Fruit fly (Drosophila melanogaster): Measurements from ENCODE around the gene Tdh.

The Tdh gene

DNA sequence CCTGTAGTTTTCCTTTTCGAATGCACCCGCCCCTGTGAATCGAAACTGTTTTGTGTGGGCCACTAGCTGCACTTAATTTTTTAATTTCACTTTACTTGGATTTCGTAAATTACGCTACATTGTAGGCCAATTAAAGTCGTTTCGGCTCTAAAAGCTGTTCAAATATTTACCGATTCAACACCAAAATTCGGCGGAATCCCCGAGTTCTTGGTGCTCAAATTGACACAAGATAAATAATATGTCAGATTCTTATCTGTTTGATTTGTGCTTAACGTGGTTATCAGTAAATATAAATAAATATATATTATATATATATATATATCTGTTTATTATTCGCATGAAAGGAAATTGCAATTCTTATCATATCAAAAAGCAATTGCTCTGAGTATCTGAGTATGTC, 18.8 kb upstream of the Tdh start:
- TF ChIP-seq CG14711 (tag; optimal IDR thresholded peaks at IDR 0.05), result peak; percentile 17
- no peak for TF ChIP-seq CG5204 (GFP tag; optimal IDR thresholded peaks at IDR 0.05)
- no peak for TF ChIP-seq Mnt (GFP tag; optimal IDR thresholded peaks at IDR 0.05)
- TF ChIP-seq bab1 (GFP tag; optimal IDR thresholded peaks at IDR 0.05), result no peak
- no peak for TF ChIP-seq cnc (optimal IDR thresholded peaks at IDR 0.05)
- no peak for TF ChIP-seq tj (GFP tag; optimal IDR thresholded peaks at IDR 0.05)
- no peak for TF ChIP-seq CG33017 (tag; optimal IDR thresholded peaks at IDR 0.05)
- no peak for TF ChIP-seq pad (GFP tag; optimal IDR thresholded peaks at IDR 0.05)
- no peak for TF ChIP-seq CG1620 (GFP tag; optimal IDR thresholded peaks at IDR 0.05)
- TF ChIP-seq CG7045 (GFP tag; optimal IDR thresholded peaks at IDR 0.05), result no peak
- TF ChIP-seq CG7101 (tag; optimal IDR thresholded peaks at IDR 0.05), result peak; percentile 35
- TF ChIP-seq CG12768 (GFP tag; optimal IDR thresholded peaks at IDR 0.05), result peak; percentile 4
- no peak for TF ChIP-seq toe (GFP tag; optimal IDR thresholded peaks at IDR 0.05)
- TF ChIP-seq CG11617 (GFP tag; optimal IDR thresholded peaks at IDR 0.05), result peak; percentile 4
- TF ChIP-seq kay (GFP tag; ENCODE audit: borderline replicate concordance), result no peak
- TF ChIP-seq Crg-1 (GFP tag; optimal IDR thresholded peaks at IDR 0.05), result no peak
- no peak for TF ChIP-seq Clk (GFP tag; optimal IDR thresholded peaks at IDR 0.05)

DNA sequence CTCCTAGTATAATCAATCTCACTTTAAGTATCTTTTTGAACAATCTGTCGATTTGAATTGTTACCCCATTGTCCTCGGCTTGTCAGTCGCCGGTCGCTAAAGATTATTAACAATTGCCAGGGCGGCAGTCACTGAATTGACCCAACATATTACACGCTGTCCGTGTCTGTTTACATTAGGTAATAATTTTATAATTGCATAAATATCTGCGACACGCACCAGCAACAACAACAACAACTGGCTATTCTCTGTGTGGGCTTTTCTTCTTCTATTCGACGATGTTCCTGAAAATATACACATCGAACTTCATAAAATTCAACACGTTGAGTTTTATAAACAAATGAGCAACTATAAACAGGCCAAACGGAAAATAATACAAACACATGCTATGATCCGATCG, 18.0 kb upstream of the Tdh start:
- TF ChIP-seq Crg-1 (GFP tag; optimal IDR thresholded peaks at IDR 0.05) (no peak), CG7101 (tag; optimal IDR thresholded peaks at IDR 0.05) (no peak)

DNA sequence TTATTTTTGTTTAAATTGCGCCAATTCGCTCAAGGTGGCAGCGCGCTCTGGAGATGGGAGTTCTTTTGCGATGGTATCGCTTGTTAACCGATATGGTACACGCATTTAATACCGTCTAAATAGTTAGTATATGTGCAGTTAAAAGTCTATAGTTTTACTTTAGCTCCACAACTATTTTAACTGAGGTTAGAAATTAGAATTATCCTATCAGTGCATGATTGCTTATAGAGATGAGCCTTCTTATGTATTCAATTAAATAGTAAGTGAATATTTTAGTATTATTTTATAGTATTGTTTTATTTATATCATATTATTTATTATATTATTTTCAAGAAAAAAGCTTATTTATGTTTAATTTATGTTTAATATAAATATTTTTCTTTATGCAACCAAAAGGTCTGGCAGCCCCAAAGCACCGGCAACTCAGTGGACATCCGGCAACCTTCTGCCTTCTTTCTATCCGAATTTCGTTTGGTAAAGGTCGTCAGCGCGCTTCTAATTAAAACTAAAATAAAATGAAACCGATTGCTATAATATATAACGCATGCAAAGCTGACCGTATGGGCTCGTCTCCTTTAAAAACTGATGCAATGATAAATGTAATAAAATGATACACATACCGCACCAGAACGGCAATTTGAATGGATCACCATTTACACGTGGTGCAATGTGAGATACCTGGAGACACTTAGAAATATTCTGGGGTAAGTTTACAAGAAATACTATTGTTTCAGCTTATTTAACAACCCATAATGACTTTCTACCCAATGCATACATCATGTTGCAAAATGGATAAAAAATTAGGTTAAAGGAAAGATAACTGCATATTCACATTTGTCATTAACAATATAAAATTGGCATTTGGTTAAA, 13.7 kb upstream of the Tdh start, which contains the start of gene CG5199:
CG5199 (minus strand) TSS at position 52 of the 870 bp plus-strand sequence.
- TF ChIP-seq CG7045 (GFP tag; optimal IDR thresholded peaks at IDR 0.05), result peak; percentile 55
- TF ChIP-seq Mnt (GFP tag; optimal IDR thresholded peaks at IDR 0.05), result peak; percentile 83
- peak; percentile 53 for TF ChIP-seq toe (GFP tag; optimal IDR thresholded peaks at IDR 0.05)
- peak; percentile 60 for TF ChIP-seq CG14711 (tag; optimal IDR thresholded peaks at IDR 0.05)
- peak; percentile 13 for TF ChIP-seq CG33017 (tag; optimal IDR thresholded peaks at IDR 0.05)
- no peak for TF ChIP-seq cic (GFP tag; optimal IDR thresholded peaks at IDR 0.05)
- TF ChIP-seq bab1 (GFP tag; optimal IDR thresholded peaks at IDR 0.05), result no peak
- TF ChIP-seq CG12768 (GFP tag; optimal IDR thresholded peaks at IDR 0.05), result peak; percentile 56
- TF ChIP-seq pad (GFP tag; optimal IDR thresholded peaks at IDR 0.05), result peak; percentile 49
- peak; percentile 26 for TF ChIP-seq CG5204 (GFP tag; optimal IDR thresholded peaks at IDR 0.05)
- peak; percentile 71 for TF ChIP-seq CG7101 (tag; optimal IDR thresholded peaks at IDR 0.05)
- no peak for TF ChIP-seq CG1620 (GFP tag; optimal IDR thresholded peaks at IDR 0.05)
- TF ChIP-seq Clk (GFP tag; optimal IDR thresholded peaks at IDR 0.05), result no peak
- no peak for TF ChIP-seq Hr96 (GFP tag; optimal IDR thresholded peaks at IDR 0.05)
- TF ChIP-seq cnc (optimal IDR thresholded peaks at IDR 0.05), result no peak
- TF ChIP-seq Crg-1 (GFP tag; optimal IDR thresholded peaks at IDR 0.05), result peak; percentile 14
- TF ChIP-seq tj (GFP tag; optimal IDR thresholded peaks at IDR 0.05), result peak; percentile 28
- peak; percentile 34 for TF ChIP-seq ovo (GFP tag; optimal IDR thresholded peaks at IDR 0.05)
- no peak for TF ChIP-seq kay (GFP tag; ENCODE audit: borderline replicate concordance)
- peak; percentile 72 for TF ChIP-seq CG11617 (GFP tag; optimal IDR thresholded peaks at IDR 0.05)

DNA sequence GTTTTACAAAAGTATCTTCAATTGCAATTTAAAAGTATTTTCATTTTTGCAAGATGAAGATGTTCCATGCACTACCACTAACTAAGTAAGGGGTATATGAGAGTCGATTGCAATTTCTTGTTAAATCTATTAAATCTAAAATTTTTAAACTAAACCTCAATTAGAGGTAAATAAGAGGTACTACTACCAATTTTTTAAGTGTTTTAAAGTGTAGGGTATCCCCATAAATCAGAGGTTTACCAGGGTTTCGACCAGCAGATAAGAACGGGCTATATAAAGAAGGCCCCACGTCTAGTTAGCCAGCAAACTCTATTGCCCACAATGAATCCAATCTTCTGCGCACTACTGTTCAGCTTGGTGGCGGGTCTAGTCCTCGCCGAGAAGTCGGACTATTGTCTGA, 6.4 kb upstream of the Tdh start, which contains the start of gene mag:
mag (plus strand) TSS at position 301 of the 400 bp plus-strand sequence.
- TF ChIP-seq CG11617 (GFP tag; optimal IDR thresholded peaks at IDR 0.05) (no peak), ovo (GFP tag; optimal IDR thresholded peaks at IDR 0.05) (no peak), bab1 (GFP tag; optimal IDR thresholded peaks at IDR 0.05) (no peak), toe (GFP tag; optimal IDR thresholded peaks at IDR 0.05) (no peak), cnc (optimal IDR thresholded peaks at IDR 0.05) (no peak), Mnt (GFP tag; optimal IDR thresholded peaks at IDR 0.05) (no peak), tj (GFP tag; optimal IDR thresholded peaks at IDR 0.05) (no peak), CG1620 (GFP tag; optimal IDR thresholded peaks at IDR 0.05) (no peak), pad (GFP tag; optimal IDR thresholded peaks at IDR 0.05) (no peak), CG5204 (GFP tag; optimal IDR thresholded peaks at IDR 0.05) (no peak), cic (GFP tag; optimal IDR thresholded peaks at IDR 0.05) (no peak), CG7045 (GFP tag; optimal IDR thresholded peaks at IDR 0.05) (no peak), CG14711 (tag; optimal IDR thresholded peaks at IDR 0.05) (no peak), CG7101 (tag; optimal IDR thresholded peaks at IDR 0.05) (no peak)

DNA sequence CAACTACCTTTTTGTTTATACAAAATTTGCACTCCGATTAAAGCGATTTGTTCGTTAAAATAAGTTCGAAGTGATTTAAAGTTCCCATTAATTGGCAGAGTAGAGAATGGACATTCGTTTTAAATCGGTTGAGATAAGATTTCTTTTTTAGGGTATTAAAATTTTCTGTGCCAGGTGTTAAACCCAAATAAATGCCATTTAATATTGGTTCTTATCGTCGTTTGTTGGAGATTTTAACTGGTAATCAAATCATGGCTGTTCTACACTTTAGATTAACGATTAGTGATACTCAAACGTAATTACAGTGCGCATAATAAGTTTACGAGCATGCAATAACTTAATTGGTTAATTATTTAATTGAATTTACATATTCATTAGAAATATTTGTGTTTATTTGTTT, 4.4 kb upstream of the Tdh start:
- TF ChIP-seq pad (GFP tag; optimal IDR thresholded peaks at IDR 0.05) (no peak), CG33017 (tag; optimal IDR thresholded peaks at IDR 0.05) (no peak), CG1620 (GFP tag; optimal IDR thresholded peaks at IDR 0.05) (no peak), tj (GFP tag; optimal IDR thresholded peaks at IDR 0.05) (no peak), CG5204 (GFP tag; optimal IDR thresholded peaks at IDR 0.05) (no peak), CG7101 (tag; optimal IDR thresholded peaks at IDR 0.05) (no peak), cic (GFP tag; optimal IDR thresholded peaks at IDR 0.05) (no peak), CG14711 (tag; optimal IDR thresholded peaks at IDR 0.05) (no peak), CG11617 (GFP tag; optimal IDR thresholded peaks at IDR 0.05) (no peak)

DNA sequence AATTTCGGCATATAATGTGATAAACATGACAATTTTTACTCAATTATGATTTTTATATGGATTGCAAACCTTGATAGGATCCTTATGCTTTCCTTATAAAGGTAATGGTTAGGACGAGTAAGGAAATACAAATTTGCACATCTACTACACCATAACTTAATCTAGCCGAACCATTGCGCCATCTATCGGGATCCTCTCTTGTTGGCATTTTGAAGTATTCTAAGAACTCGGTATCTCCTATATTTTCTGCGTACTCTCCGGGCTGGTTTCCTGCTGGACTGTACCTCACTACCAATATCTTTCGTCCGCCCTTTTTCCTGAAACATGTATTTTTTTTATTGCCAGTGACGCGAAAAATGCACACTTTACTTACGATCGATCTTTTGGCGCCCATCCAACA, 2.1 kb upstream of the Tdh start, which contains the start of gene atk:
atk (minus strand) TSS at position 186 of the 400 bp plus-strand sequence.
- no peak for TF ChIP-seq Hr96 (GFP tag; optimal IDR thresholded peaks at IDR 0.05)
- no peak for TF ChIP-seq CG5204 (GFP tag; optimal IDR thresholded peaks at IDR 0.05)

Measured in whole organism, adult.